Worm (Caenorhabditis elegans): ENCODE measurements around the gene srg-10.

srg-10 gene

DNA sequence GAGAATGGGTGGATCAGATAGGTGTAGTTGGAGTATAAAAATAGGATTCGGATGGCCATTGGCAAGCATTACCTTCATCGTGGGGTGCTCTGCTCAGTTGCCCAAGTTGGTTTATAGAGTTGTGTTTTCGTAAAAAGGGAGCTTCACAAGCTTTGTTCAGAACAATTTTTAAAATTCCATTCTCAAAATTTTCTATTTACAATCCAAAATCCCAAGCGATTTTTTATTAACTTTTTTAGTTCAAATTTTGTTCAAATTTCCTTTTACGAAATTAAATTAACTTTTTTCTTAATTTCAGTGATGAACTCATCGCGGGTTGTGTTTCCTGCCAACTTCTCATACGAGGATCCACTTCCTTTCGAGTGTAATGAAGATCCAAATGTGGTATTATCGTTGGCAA, at the start of gene srg-10:
TSS of gene srg-10 (plus strand) at position 301 of the 400 bp plus-strand sequence.
- TF ChIP-seq sea-2 (GFP tag; optimal IDR thresholded peaks at IDR 0.05), result no peak

DNA sequence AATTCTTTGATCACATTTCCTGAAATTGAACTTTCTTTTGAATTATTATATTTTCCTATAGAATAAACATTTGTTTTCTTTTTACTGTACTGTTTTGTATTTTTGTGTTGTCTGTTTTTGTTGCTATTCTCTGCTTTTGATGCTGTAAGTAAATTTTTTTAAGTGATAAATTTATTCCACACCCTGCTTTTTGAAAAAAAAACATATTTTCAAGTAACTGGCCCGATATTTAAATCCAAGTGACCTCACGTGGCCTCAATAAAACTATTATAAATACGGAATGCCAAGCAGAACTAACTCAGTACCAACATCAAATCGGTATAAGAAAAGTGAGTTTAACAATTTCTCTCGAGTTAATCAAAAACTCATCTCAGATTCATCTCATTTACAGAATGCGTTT, 49.4 kb upstream of the srg-10 start, which contains the start of gene clec-151:
TSS of gene clec-151 (plus strand) at position 301 of the 400 bp plus-strand sequence.
- no peak for TF ChIP-seq fkh-10 (GFP tag; optimal IDR thresholded peaks at IDR 0.05)
- no peak for TF ChIP-seq hmg-11 (tag; optimal IDR thresholded peaks at IDR 0.05)

DNA sequence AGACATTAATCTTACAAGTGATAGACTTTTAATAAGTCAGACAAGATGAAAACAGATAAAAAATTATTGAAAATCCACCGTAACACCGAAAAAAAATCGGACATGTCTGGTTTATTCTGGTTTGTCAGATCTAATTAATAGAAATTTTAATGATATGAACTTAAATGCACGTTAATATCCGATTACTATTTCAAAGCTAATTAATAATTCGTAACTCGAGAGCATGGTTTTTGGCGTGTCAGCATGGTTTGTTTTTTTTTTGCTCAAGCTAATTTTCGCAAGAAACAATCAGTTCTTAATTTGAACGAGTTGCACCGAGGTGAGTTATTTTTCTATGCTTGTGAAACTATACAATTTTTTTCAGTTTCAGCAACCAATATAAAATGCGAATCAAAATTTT, 42.6 kb upstream of the srg-10 start, which contains the start of gene clec-153:
TSS of gene clec-153 (plus strand) at position 301 of the 400 bp plus-strand sequence.
- TF ChIP-seq fkh-2 (tag; optimal IDR thresholded peaks at IDR 0.05) (no peak), elt-1 (tag; optimal IDR thresholded peaks at IDR 0.05) (no peak), aly-2 (tag; optimal IDR thresholded peaks at IDR 0.05) (no peak), pqm-1 (tag; optimal IDR thresholded peaks at IDR 0.05) (no peak), elt-3 (tag; optimal IDR thresholded peaks at IDR 0.05) (no peak), lin-15B (tag; optimal IDR thresholded peaks at IDR 0.05) (no peak), unc-62 (GFP tag; optimal IDR thresholded peaks at IDR 0.05) (no peak), nhr-43 (tag; optimal IDR thresholded peaks at IDR 0.05; ENCODE audit: poor library complexity, severe bottlenecking) (no peak), sea-2 (GFP tag; optimal IDR thresholded peaks at IDR 0.05) (no peak), ama-1 (optimal IDR thresholded peaks at IDR 0.05) (no peak), lsy-12 (tag; optimal IDR thresholded peaks at IDR 0.05) (no peak), eor-1 (tag; optimal IDR thresholded peaks at IDR 0.05) (no peak), nhr-12 (tag; optimal IDR thresholded peaks at IDR 0.05) (no peak), ZK546.5 (tag; optimal IDR thresholded peaks at IDR 0.05) (no peak), elt-2 (tag; optimal IDR thresholded peaks at IDR 0.05) (no peak), nhr-237 (tag; optimal IDR thresholded peaks at IDR 0.05) (no peak), ceh-9 (tag; optimal IDR thresholded peaks at IDR 0.05) (no peak), ceh-82 (tag; optimal IDR thresholded peaks at IDR 0.05) (no peak), nhr-25 (tag; optimal IDR thresholded peaks at IDR 0.05) (no peak), mml-1 (tag; optimal IDR thresholded peaks at IDR 0.05) (no peak)

DNA sequence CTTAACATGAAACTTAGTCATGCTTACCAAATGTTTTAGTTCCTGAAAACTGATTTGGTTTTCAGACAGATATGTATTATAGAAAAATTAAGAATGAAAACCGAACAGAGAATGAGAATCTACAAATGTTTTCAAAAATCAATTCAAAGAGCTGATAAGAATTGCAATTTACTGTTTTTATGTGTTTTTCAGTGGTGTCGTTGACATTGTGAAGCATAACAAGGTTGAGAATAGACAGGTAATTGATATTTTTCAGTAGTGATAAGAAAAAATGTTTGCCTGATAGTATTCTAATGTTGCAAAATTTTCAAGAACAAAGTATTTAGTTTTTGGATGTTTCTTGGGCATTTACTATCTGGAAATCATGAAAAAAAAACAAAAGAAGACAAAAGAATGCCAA, 34.3 kb upstream of the srg-10 start, which contains the start of gene pfas-1:
TSS of gene pfas-1 (minus strand) at position 49 of the 400 bp plus-strand sequence.
- no peak for TF ChIP-seq pha-4 (tag; optimal IDR thresholded peaks at IDR 0.05)
- TF ChIP-seq ama-1 (optimal IDR thresholded peaks at IDR 0.05), result no peak
- TF ChIP-seq nfya-1 (tag; optimal IDR thresholded peaks at IDR 0.05; ENCODE audit: insufficient read depth), result no peak
- TF ChIP-seq lin-15B (tag; optimal IDR thresholded peaks at IDR 0.05), result no peak
- peak; percentile 57 for TF ChIP-seq pqm-1 (tag; optimal IDR thresholded peaks at IDR 0.05)
- peak; percentile 79 for TF ChIP-seq elt-2 (tag; optimal IDR thresholded peaks at IDR 0.05)

DNA sequence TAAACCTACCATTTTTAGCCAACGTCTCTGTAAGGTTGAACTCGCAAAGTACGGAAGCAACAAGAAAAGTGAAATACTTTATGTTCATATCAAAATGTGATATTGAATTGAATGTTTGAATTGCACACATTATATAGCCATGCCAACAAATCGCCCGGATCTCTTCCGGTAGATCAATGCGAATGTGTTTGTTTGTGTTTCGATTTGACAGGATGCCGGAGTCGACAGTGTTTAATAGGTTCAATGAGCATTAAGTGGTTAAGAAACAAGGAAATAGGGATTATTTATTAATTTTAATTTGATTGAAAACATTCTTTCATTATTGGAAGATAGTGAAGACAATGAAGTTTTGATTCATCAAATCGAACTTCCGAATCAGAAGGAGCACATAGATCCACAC, 31.3 kb upstream of the srg-10 start, which contains the start of gene pqn-29:
TSS of gene pqn-29 (minus strand) at position 101 of the 400 bp plus-strand sequence.
- TF ChIP-seq ztf-4 (tag; optimal IDR thresholded peaks at IDR 0.05), result no peak
- no peak for TF ChIP-seq lin-15B (tag; optimal IDR thresholded peaks at IDR 0.05)
- TF ChIP-seq fkh-2 (tag; optimal IDR thresholded peaks at IDR 0.05), result no peak
- TF ChIP-seq ztf-11 (tag; optimal IDR thresholded peaks at IDR 0.05), result no peak
- no peak for TF ChIP-seq aly-2 (tag; optimal IDR thresholded peaks at IDR 0.05)
- TF ChIP-seq nhr-12 (tag; optimal IDR thresholded peaks at IDR 0.05), result no peak
- TF ChIP-seq sea-2 (GFP tag; optimal IDR thresholded peaks at IDR 0.05), result no peak
- no peak for TF ChIP-seq ZK546.5 (tag; optimal IDR thresholded peaks at IDR 0.05)
- TF ChIP-seq nhr-25 (tag; optimal IDR thresholded peaks at IDR 0.05), result no peak
- TF ChIP-seq nhr-237 (tag; optimal IDR thresholded peaks at IDR 0.05), result no peak
- TF ChIP-seq jun-1 (tag; optimal IDR thresholded peaks at IDR 0.05), result no peak
- TF ChIP-seq egl-5 (tag; optimal IDR thresholded peaks at IDR 0.05), result no peak
- no peak for TF ChIP-seq pha-4 (tag; optimal IDR thresholded peaks at IDR 0.05)
- no peak for TF ChIP-seq snpc-4 (tag; optimal IDR thresholded peaks at IDR 0.05)
- TF ChIP-seq R02D3.7 (tag; optimal IDR thresholded peaks at IDR 0.05), result no peak
- TF ChIP-seq nhr-77 (tag; optimal IDR thresholded peaks at IDR 0.05), result no peak
- TF ChIP-seq lsy-12 (tag; optimal IDR thresholded peaks at IDR 0.05), result no peak

DNA sequence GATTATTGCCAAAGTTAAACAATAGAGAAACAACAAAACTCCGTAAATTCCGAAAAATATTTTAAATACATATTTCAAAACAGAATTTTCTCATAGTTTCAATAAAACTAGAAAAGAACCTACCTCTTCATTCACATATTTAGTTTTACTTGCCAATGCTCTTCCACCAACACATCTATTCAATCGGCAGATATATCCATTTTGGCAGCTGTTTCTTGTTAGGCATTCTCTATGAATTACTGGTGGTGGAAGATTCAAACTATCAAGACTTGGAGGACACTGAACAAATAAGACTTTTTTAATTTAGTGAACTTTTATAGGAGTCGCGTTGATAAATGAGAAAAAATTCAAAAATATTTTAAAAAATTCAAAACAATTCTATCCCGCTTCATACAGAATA, 30.2 kb upstream of the srg-10 start:
- TF ChIP-seq nhr-11 (tag; optimal IDR thresholded peaks at IDR 0.05) (no peak), fos-1 (tag; optimal IDR thresholded peaks at IDR 0.05) (no peak), aly-2 (tag; optimal IDR thresholded peaks at IDR 0.05) (no peak), eor-1 (tag; optimal IDR thresholded peaks at IDR 0.05) (no peak), jun-1 (tag; optimal IDR thresholded peaks at IDR 0.05) (no peak)
